Worm (Caenorhabditis elegans) whole organism, late embryonic: ENCODE results near the gene tre-4.
"Not testable (repeated sequence)": the region's sequence is repeated elsewhere in the genome, so short reads cannot be mapped to it uniquely, and the experiment has no call there.

Source experiments
- C08G9.2 ChIP-seq: sonication (generic microtip); optimal IDR thresholded peaks from 2 replicates; lab custom pipeline; 2016; ENCODE audit warnings: mild to moderate bottlenecking, missing genetic modification characterization, moderate library complexity, missing compliant biosample characterization
- K09A11.1 ChIP-seq: sonication (generic microtip); optimal IDR thresholded peaks from 2 replicates; lab custom pipeline; 2017; ENCODE audit warnings: antibody characterized with exemption, mild to moderate bottlenecking, missing genetic modification characterization, missing compliant biosample characterization; ENCODE audit not compliant: insufficient read depth
- ama-1 ChIP-seq: fragments of 150-350 bp; optimal IDR thresholded peaks from 2 replicates; lab custom pipeline; 2014
- ceh-19 ChIP-seq: fragments of 200-800 bp; sonication (Bioruptor generic); optimal IDR thresholded peaks from 2 replicates; lab custom pipeline; 2018; ENCODE audit warnings: mild to moderate bottlenecking, missing genetic modification characterization, missing compliant biosample characterization
- ceh-2 ChIP-seq: sonication (generic microtip); optimal IDR thresholded peaks from 2 replicates; lab custom pipeline; 2016; ENCODE audit warnings: missing genotype, missing genetic modification characterization, missing compliant biosample characterization
- ceh-22 ChIP-seq: sonication (generic microtip); optimal IDR thresholded peaks from 2 replicates; lab custom pipeline; 2017; ENCODE audit warnings: missing biosample characterization, missing genetic modification characterization
- ceh-24 ChIP-seq: sonication (generic microtip); optimal IDR thresholded peaks from 2 replicates; lab custom pipeline; 2016; ENCODE audit warnings: mild to moderate bottlenecking, missing genetic modification characterization, missing compliant biosample characterization
- ceh-45 ChIP-seq: fragments of 200-800 bp; sonication (Bioruptor generic); IDR thresholded peaks from 2 replicates; pipeline ENCODE4 v1.3.6; 2022; ENCODE audit warnings: missing genetic modification reagents, missing genetic modification characterization, missing compliant biosample characterization
- che-1 ChIP-seq: sonication (generic microtip); optimal IDR thresholded peaks from 2 replicates; lab custom pipeline; 2016; ENCODE audit warnings: mild to moderate bottlenecking, missing genetic modification characterization, missing compliant biosample characterization
- dmd-4 ChIP-seq: sonication (generic microtip); optimal IDR thresholded peaks from 2 replicates; lab custom pipeline; 2016; ENCODE audit warnings: borderline replicate concordance, missing genetic modification characterization, missing compliant biosample characterization
- dve-1 ChIP-seq: sonication (generic microtip); optimal IDR thresholded peaks from 2 replicates; lab custom pipeline; 2017; ENCODE audit warnings: antibody characterized with exemption, mild to moderate bottlenecking, missing genetic modification characterization, missing compliant biosample characterization
- elt-2 ChIP-seq: sonication (generic microtip); optimal IDR thresholded peaks from 2 replicates; lab custom pipeline; 2016; ENCODE audit warnings: missing genetic modification reagents, missing genetic modification characterization, missing compliant biosample characterization
- elt-4 ChIP-seq: sonication (generic microtip); optimal IDR thresholded peaks from 2 replicates; lab custom pipeline; 2016; ENCODE audit warnings: missing genetic modification characterization, missing compliant biosample characterization
- fkh-10 ChIP-seq: fragments of 150-350 bp; optimal IDR thresholded peaks from 2 replicates; lab custom pipeline; 2014; ENCODE audit warnings: missing biosample characterization, missing genetic modification reagents, missing genetic modification characterization
- gmeb-2 ChIP-seq: sonication (generic microtip); optimal IDR thresholded peaks from 2 replicates; lab custom pipeline; 2016; ENCODE audit warnings: missing genetic modification characterization, inconsistent platforms, missing compliant biosample characterization
- hlh-13 ChIP-seq: fragments of 200-800 bp; sonication (Bioruptor generic); optimal IDR thresholded peaks from 2 replicates; lab custom pipeline; 2018; ENCODE audit warnings: mild to moderate bottlenecking, missing genetic modification characterization, missing compliant biosample characterization
- hlh-30 ChIP-seq: sonication (generic microtip); optimal IDR thresholded peaks from 2 replicates; lab custom pipeline; 2017; ENCODE audit warnings: antibody characterized with exemption, missing genetic modification characterization, missing compliant biosample characterization; ENCODE audit not compliant: insufficient read depth
- hlh-6 ChIP-seq: sonication (generic microtip); optimal IDR thresholded peaks from 2 replicates; lab custom pipeline; 2016; ENCODE audit warnings: missing genotype, missing genetic modification characterization, missing compliant biosample characterization
- hlh-8 ChIP-seq: sonication (generic microtip); optimal IDR thresholded peaks from 2 replicates; lab custom pipeline; 2016; ENCODE audit warnings: missing genotype, missing genetic modification characterization, missing compliant biosample characterization
- lim-6 ChIP-seq: sonication (generic microtip); optimal IDR thresholded peaks from 2 replicates; lab custom pipeline; 2016; ENCODE audit warnings: missing genetic modification characterization, missing compliant biosample characterization
- nhr-11 ChIP-seq: fragments of 150-350 bp; optimal IDR thresholded peaks from 2 replicates; lab custom pipeline; 2014; ENCODE audit warnings: missing biosample characterization, missing genetic modification characterization
- npax-4 ChIP-seq: sonication (generic microtip); optimal IDR thresholded peaks from 2 replicates; lab custom pipeline; 2016; ENCODE audit warnings: missing genetic modification characterization, missing compliant biosample characterization
- pag-3 ChIP-seq: sonication (generic microtip); optimal IDR thresholded peaks from 2 replicates; lab custom pipeline; 2016; ENCODE audit warnings: missing compliant biosample characterization, missing genetic modification characterization, borderline replicate concordance
- pha-2 ChIP-seq: sonication (generic microtip); optimal IDR thresholded peaks from 2 replicates; lab custom pipeline; 2017; ENCODE audit warnings: mild to moderate bottlenecking, missing genetic modification characterization, missing compliant biosample characterization
- pha-4 ChIP-seq: fragments of 150-350 bp; optimal IDR thresholded peaks from 2 replicates; lab custom pipeline; 2018; ENCODE audit warnings: missing biosample characterization, missing genetic modification reagents, missing genetic modification characterization
- sdc-2 ChIP-seq: sonication (generic microtip); optimal IDR thresholded peaks from 2 replicates; lab custom pipeline; 2016; ENCODE audit warnings: missing genotype, missing genetic modification characterization, missing compliant biosample characterization
- sox-2 ChIP-seq: fragments of 200-800 bp; sonication (Bioruptor generic); IDR thresholded peaks from 2 replicates; pipeline ENCODE4 v1.3.6; 2022; ENCODE audit warnings: missing genetic modification reagents, missing genetic modification characterization, missing compliant biosample characterization
- syd-9 ChIP-seq: sonication (generic microtip); optimal IDR thresholded peaks from 2 replicates; lab custom pipeline; 2016; ENCODE audit warnings: mild to moderate bottlenecking, missing genetic modification characterization, moderate library complexity, missing compliant biosample characterization
- ttx-3 ChIP-seq: sonication (generic microtip); optimal IDR thresholded peaks from 2 replicates; lab custom pipeline; 2016; ENCODE audit warnings: missing genetic modification reagents, missing genetic modification characterization, missing compliant biosample characterization
- unc-55 ChIP-seq: sonication (generic microtip); optimal IDR thresholded peaks from 2 replicates; lab custom pipeline; 2017; ENCODE audit warnings: missing biosample characterization, missing genetic modification reagents, missing genetic modification characterization

The tre-4 gene

DNA sequence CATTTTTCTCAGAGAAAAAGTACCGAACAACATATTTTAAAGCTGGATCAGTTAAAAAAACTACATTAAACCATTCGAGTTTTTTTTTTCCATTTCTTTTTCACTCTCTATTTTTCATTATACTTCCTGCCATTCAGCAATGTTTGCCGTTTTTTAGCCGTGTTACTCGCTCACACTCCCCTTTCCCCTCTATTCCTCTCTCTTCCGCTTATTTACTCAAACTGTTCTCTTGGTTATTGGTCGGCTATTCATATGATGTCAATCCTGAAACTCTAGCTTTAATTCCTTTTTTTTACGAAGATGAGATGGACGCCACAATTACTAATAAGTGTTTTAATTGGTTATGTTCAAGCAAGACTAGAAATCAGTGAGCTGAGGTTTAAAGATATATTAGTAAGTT lies at the start of gene tre-4:
Gene tre-4, plus strand, starts transcription at position 301 of the 400 bp plus-strand sequence.
- TF ChIP-seq hlh-13 (GFP tag; lab: Kevin White, UChicago), result no peak

DNA sequence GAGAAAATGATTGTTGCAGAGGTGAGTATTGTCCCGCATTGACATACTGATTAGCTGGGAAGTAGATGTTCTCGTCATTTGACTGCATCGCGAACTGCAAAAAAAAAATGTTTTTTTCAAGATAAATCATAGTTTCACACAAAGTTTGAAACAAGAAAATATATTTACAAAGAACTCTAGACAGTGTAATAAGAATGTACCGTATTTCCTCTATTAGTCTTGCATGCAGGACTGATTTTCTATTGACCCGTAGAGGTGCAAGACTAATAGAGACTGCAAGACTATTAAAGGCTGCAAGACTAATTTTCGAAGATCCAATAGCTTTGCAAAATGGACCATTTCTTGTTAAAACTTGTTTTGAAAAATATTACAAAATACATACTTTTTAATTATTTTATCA lies 48.6 kb upstream of the tre-4 start, which contains the start of gene fkh-3:
Gene fkh-3, minus strand, starts transcription at position 101 of the 400 bp plus-strand sequence.
- no peak for TF ChIP-seq elt-2 (tag; lab: Kevin White, UChicago)
- TF ChIP-seq unc-55 (GFP tag; lab: Kevin White, UChicago), result no peak
- no peak for TF ChIP-seq nhr-11 (tag; lab: Kevin White, UChicago)
- no peak for TF ChIP-seq lim-6 (tag; lab: Kevin White, UChicago)
- TF ChIP-seq hlh-6 (tag; lab: Kevin White, UChicago), result no peak
- TF ChIP-seq ceh-19, result no peak
- TF ChIP-seq dmd-4 (tag; lab: Kevin White, UChicago), result no peak
- no peak for TF ChIP-seq ama-1 (lab: Kevin White, UChicago)
- no peak for TF ChIP-seq npax-4 (tag; lab: Kevin White, UChicago)
- TF ChIP-seq hlh-30 (tag; lab: Kevin White, UChicago), result no peak
- TF ChIP-seq hlh-8 (tag; lab: Kevin White, UChicago), result no peak

DNA sequence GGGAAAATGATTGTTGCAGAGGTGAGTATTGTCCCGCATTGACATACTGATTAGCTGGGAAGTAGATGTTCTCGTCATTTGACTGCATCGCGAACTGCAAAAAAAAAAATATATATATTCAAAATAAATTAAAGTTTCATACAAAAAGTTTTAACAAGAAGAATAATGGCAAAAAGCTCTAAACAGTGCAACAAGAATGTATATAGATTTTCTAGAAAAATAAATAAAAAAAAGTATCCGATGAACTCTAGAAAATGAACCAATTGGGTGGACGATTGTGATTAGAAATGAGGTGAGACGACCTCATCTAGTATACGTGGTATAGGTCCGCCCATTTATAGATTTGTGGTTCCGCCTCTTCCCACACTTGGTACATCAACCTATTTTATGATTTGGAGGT lies 43.2 kb upstream of the tre-4 start, which contains the start of gene fkh-4:
Gene fkh-4, minus strand, starts transcription at position 101 of the 400 bp plus-strand sequence.
- TF ChIP-seq che-1; ttx-3 (tag; lab: Kevin White, UChicago); lim-6 (tag; lab: Kevin White, UChicago): not testable (repeated sequence)

DNA sequence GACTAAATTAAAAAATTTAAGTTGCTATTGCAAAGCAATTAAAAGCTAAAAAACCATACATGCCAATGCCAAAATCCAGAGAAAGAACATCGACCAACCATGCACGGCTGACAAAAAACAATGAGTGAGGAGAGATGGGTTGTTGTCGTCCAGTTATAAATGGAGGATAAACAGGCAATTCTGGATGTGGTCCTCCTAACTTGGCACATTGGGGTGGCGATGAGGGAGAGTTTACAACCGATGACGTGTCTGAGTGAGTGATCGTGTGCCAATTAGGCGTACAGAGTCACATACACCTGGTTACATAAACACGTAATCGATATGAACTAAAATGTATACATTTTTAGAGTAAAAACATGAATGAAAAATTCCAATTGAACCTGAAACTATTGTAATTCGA lies 40.6 kb upstream of the tre-4 start, which contains the start of gene C29F7.10:
Gene C29F7.10, minus strand, starts transcription at position 101 of the 400 bp plus-strand sequence.
- not testable (repeated sequence) for TF ChIP-seq npax-4, pha-4, pag-3 (tag; lab: Kevin White, UChicago)

DNA sequence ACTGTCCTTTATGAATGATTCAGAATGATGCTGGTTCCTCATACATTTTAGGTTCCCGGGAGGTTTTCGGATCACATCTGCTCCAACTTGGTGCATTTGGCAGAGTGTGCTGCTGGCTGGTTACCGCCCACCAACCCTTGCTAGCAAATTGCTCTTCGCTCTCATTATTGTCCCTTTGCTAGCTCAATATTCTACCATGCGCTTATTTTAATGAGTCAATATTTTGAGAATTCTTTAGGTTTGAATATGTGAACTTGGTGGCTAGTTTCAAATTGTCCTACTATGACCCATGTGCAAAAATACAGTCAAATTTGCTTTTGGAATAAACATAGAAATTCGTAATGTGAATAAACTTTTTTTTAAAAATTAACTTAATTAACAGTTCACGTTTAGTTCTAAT lies 36.8 kb upstream of the tre-4 start:
- TF ChIP-seq sdc-2 (peak; percentile 93), fkh-10 (GFP tag; lab: Kevin White, UChicago) (no peak)

DNA sequence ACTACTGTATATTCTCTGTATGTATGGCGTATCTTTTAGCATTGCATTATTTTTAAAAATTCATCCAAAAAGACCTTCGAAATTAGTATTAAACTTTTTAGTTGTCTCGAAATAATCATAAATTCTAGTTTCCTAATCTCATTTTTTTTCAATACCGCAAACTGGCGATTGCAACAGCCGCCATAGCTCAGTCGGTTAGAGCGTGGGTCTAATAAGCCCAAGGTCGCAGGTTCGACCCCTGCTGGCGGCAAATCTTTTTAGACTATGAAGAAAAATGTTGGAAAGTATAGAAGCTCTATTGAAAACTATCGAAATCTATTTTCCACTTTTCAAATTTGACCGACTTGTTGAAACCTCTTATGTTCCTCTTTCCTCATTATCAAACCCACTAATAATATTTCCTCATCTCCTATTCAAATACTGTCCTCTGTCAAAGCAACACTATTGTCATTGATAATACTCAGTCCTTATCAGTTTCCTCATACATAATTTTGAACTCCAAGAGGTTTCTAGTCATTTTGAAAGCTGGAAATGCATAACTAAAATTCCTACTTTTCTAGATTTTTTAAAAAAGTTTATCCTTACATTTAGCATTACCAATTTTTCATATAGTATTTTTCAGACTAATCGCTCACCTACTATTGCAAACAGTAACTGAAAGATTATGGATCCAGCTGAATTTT lies 36.0 kb upstream of the tre-4 start, which contains the start of gene jmjd-3.3:
Gene jmjd-3.3, plus strand, starts transcription at position 633 of the 683 bp plus-strand sequence.
- TF ChIP-seq ttx-3 (tag; lab: Kevin White, UChicago), result no peak
- TF ChIP-seq sdc-2, result no peak
- no peak for TF ChIP-seq pha-4 (tag; lab: Kevin White, UChicago)
- no peak for TF ChIP-seq ceh-45 (GFP tag; lab: Robert Waterston, UW)
- no peak for TF ChIP-seq sox-2 (GFP tag; lab: Robert Waterston, UW)
- TF ChIP-seq syd-9 (tag; lab: Kevin White, UChicago), result no peak
- no peak for TF ChIP-seq K09A11.1 (tag; lab: Kevin White, UChicago)
- no peak for TF ChIP-seq ceh-2 (tag; lab: Kevin White, UChicago)
- no peak for TF ChIP-seq hlh-13 (GFP tag; lab: Kevin White, UChicago)
- no peak for TF ChIP-seq elt-2 (tag; lab: Kevin White, UChicago)
- no peak for TF ChIP-seq pag-3 (tag; lab: Kevin White, UChicago)
- TF ChIP-seq nhr-11 (tag; lab: Kevin White, UChicago), result no peak
- TF ChIP-seq pha-2, result no peak
- TF ChIP-seq ceh-22 (tag; lab: Kevin White, UChicago), result no peak
- TF ChIP-seq dve-1 (tag; lab: Kevin White, UChicago), result no peak
- no peak for TF ChIP-seq C08G9.2 (tag; lab: Kevin White, UChicago)
- no peak for TF ChIP-seq gmeb-2 (tag; lab: Kevin White, UChicago)
- TF ChIP-seq ceh-24, result no peak
- no peak for TF ChIP-seq elt-4
